Fruit fly (Drosophila melanogaster) whole organism, wandering third instar larva: ENCODE measurements around the gene CG43773.

Experiments used
- Abd-B ChIP-seq: fragments of >200 bp; optimal IDR thresholded peaks from 2 replicates; lab custom pipeline; 2017; ENCODE audit warnings: missing biosample characterization, missing genetic modification characterization
- CG32264 ChIP-seq: fragments of 200-800 bp; sonication (Bioruptor generic); optimal IDR thresholded peaks from 2 replicates; lab custom pipeline; 2016; ENCODE audit warnings: missing biosample characterization, missing genetic modification characterization
- CG9705 ChIP-seq: fragments of 200-800 bp; sonication (Bioruptor generic); optimal IDR thresholded peaks from 2 replicates; lab custom pipeline; 2018; ENCODE audit warnings: missing biosample characterization, mild to moderate bottlenecking, missing genetic modification characterization
- CrebA ChIP-seq: fragments of 200-800 bp; sonication (Bioruptor generic); optimal IDR thresholded peaks from 2 replicates; lab custom pipeline; 2016; ENCODE audit warnings: missing biosample characterization, mild to moderate bottlenecking, missing genetic modification characterization, borderline replicate concordance
- Dfd ChIP-seq: fragments of >200 bp; optimal IDR thresholded peaks from 2 replicates; lab custom pipeline; 2017; ENCODE audit warnings: missing biosample characterization, missing genetic modification characterization
- Dif ChIP-seq: fragments of 200-275, 200-300 bp; sonication (Bioruptor generic); optimal IDR thresholded peaks from 2 replicates; lab custom pipeline; 2018; ENCODE audit warnings: missing biosample characterization, missing genetic modification characterization; ENCODE audit not compliant: partially characterized antibody
- GATAd ChIP-seq: sonication (Bioruptor generic); optimal IDR thresholded peaks from 2 replicates; lab custom pipeline; 2016; ENCODE audit warnings: missing biosample characterization, missing genetic modification characterization
- HLH106 ChIP-seq: fragments of 200-800 bp; optimal IDR thresholded peaks from 3 replicates; lab custom pipeline; 2019; ENCODE audit warnings: missing biosample characterization, mild to moderate bottlenecking, missing genetic modification characterization, moderate library complexity
- Hnf4 ChIP-seq: fragments of 200-800 bp; sonication (Bioruptor generic); optimal IDR thresholded peaks from 2 replicates; lab custom pipeline; 2016; ENCODE audit warnings: missing biosample characterization, mild to moderate bottlenecking, missing genetic modification characterization
- Hr78 ChIP-seq: fragments of >200 bp; optimal IDR thresholded peaks from 2 replicates; lab custom pipeline; 2017; ENCODE audit warnings: missing biosample characterization, missing genetic modification characterization
- Hr83 ChIP-seq: fragments of 200-300 bp; sonication (Bioruptor generic); optimal IDR thresholded peaks from 2 replicates; lab custom pipeline; 2016; ENCODE audit warnings: missing biosample characterization, mild to moderate bottlenecking, missing genetic modification characterization, moderate library complexity; ENCODE audit not compliant: poor library complexity, severe bottlenecking
- Jra ChIP-seq: sonication (Bioruptor generic); optimal IDR thresholded peaks from 2 replicates; lab custom pipeline; 2016; ENCODE audit warnings: missing biosample characterization, missing genetic modification characterization
- Mio ChIP-seq: sonication (Bioruptor generic); optimal IDR thresholded peaks from 2 replicates; lab custom pipeline; 2016; ENCODE audit warnings: missing biosample characterization, missing genetic modification characterization
- Myc ChIP-seq: fragments of >200 bp; optimal IDR thresholded peaks from 2 replicates; lab custom pipeline; 2017
- N ChIP-seq: fragments of >200 bp; optimal IDR thresholded peaks from 2 replicates; lab custom pipeline; 2018; ENCODE audit warnings: missing biosample characterization, missing external identifiers, missing genetic modification characterization
- OdsH ChIP-seq: fragments of 200-800 bp; sonication (Bioruptor generic); optimal IDR thresholded peaks from 2 replicates; lab custom pipeline; 2016; ENCODE audit warnings: missing biosample characterization, mild to moderate bottlenecking, missing genetic modification characterization
- Rel ChIP-seq, 2 experiments: fragments of 200-800 bp; sonication (Bioruptor generic) in 1 of 2; optimal IDR thresholded peaks; 2 replicates in 1 of 2; 3 replicates in 1 of 2; lab custom pipeline; 2016 to 2019; ENCODE audit warnings: mild to moderate bottlenecking in 2 of 2, missing biosample characterization in 2 of 2, missing genetic modification characterization in 2 of 2, moderate library complexity in 1 of 2
- Sp1 ChIP-seq: fragments of 200-800 bp; sonication (Bioruptor generic); optimal IDR thresholded peaks from 3 replicates; lab custom pipeline; 2019; ENCODE audit warnings: missing biosample characterization, mild to moderate bottlenecking, missing genetic modification characterization, moderate library complexity
- Vsx2 ChIP-seq: fragments of 200-300, 225-300 bp; sonication (Bioruptor generic); optimal IDR thresholded peaks from 2 replicates; lab custom pipeline; 2018; ENCODE audit warnings: missing biosample characterization, missing genetic modification characterization; ENCODE audit not compliant: partially characterized antibody
- br ChIP-seq: fragments of 200-800 bp; sonication (Bioruptor generic); optimal IDR thresholded peaks from 2 replicates; lab custom pipeline; 2016; ENCODE audit warnings: missing biosample characterization, missing genetic modification characterization
- brk ChIP-seq: fragments of 200-800 bp; sonication (Bioruptor generic); optimal IDR thresholded peaks from 2 replicates; lab custom pipeline; 2016; ENCODE audit warnings: missing biosample characterization, mild to moderate bottlenecking, missing genetic modification characterization
- dl ChIP-seq, 2 experiments: fragments of 175-275, 200-275 bp in 1 of 2; fragments of 200-275 bp in 1 of 2; sonication (Bioruptor generic); optimal IDR thresholded peaks; lab custom pipeline; 2018; ENCODE audit warnings: mild to moderate bottlenecking in 2 of 2, missing biosample characterization in 2 of 2, missing genetic modification characterization in 2 of 2, moderate library complexity in 2 of 2; ENCODE audit not compliant: partially characterized antibody in 2 of 2, insufficient read depth in 1 of 2
- dmrt93B ChIP-seq: fragments of 200-800 bp; sonication (Bioruptor generic); optimal IDR thresholded peaks from 2 replicates; lab custom pipeline; 2018; ENCODE audit warnings: missing biosample characterization, mild to moderate bottlenecking, missing genetic modification characterization
- dsf ChIP-seq: sonication (Bioruptor generic); optimal IDR thresholded peaks from 2 replicates; lab custom pipeline; 2016; ENCODE audit warnings: missing biosample characterization, missing genetic modification characterization, borderline replicate concordance
- ey ChIP-seq: fragments of 200-800 bp; sonication (Bioruptor generic); optimal IDR thresholded peaks from 2 replicates; lab custom pipeline; 2016; ENCODE audit warnings: missing biosample characterization, missing genetic modification characterization
- foxo ChIP-seq, 2 experiments: fragments of 200-800 bp; sonication (Bioruptor generic); optimal IDR thresholded peaks; 2 replicates in 1 of 2; 3 replicates in 1 of 2; lab custom pipeline; 2016 to 2017; ENCODE audit warnings: missing biosample characterization in 2 of 2, missing genetic modification characterization in 2 of 2
- fru ChIP-seq: fragments of 200-800 bp; sonication (Bioruptor generic); optimal IDR thresholded peaks from 3 replicates; lab custom pipeline; 2016; ENCODE audit warnings: missing biosample characterization, mild to moderate bottlenecking, missing genetic modification characterization
- h ChIP-seq: fragments of 200-800 bp; sonication (Bioruptor generic); optimal IDR thresholded peaks from 3 replicates; lab custom pipeline; 2016; ENCODE audit warnings: missing biosample characterization, mild to moderate bottlenecking, missing genetic modification characterization
- jim ChIP-seq: fragments of 175-275, 200-325 bp; sonication (Bioruptor generic); optimal IDR thresholded peaks from 2 replicates; lab custom pipeline; 2016; ENCODE audit warnings: missing biosample characterization, mild to moderate bottlenecking, missing genetic modification characterization
- lola ChIP-seq: fragments of >200 bp; optimal IDR thresholded peaks from 2 replicates; lab custom pipeline; 2017; ENCODE audit warnings: missing biosample characterization, missing genetic modification characterization
- pan ChIP-seq: fragments of >200 bp; optimal IDR thresholded peaks from 2 replicates; lab custom pipeline; 2017
- psq ChIP-seq: fragments of 200-800 bp; sonication (Bioruptor generic); optimal IDR thresholded peaks from 3 replicates; lab custom pipeline; 2017; ENCODE audit warnings: missing biosample characterization, mild to moderate bottlenecking, missing genetic modification characterization, moderate library complexity
- rgr ChIP-seq: fragments of 200-800 bp; sonication (Bioruptor generic); optimal IDR thresholded peaks from 3 replicates; lab custom pipeline; 2016; ENCODE audit warnings: missing biosample characterization, mild to moderate bottlenecking, missing genetic modification characterization
- sage ChIP-seq: fragments of 200-800 bp; sonication (Bioruptor generic); optimal IDR thresholded peaks from 2 replicates; lab custom pipeline; 2016; ENCODE audit warnings: missing biosample characterization, mild to moderate bottlenecking, missing genetic modification characterization
- sv ChIP-seq: fragments of 200-800 bp; sonication (Bioruptor generic); optimal IDR thresholded peaks from 3 replicates; lab custom pipeline; 2016; ENCODE audit warnings: missing biosample characterization, missing genetic modification characterization
- tai ChIP-seq: sonication (Bioruptor generic); optimal IDR thresholded peaks from 2 replicates; lab custom pipeline; 2016; ENCODE audit warnings: missing biosample characterization, missing genetic modification characterization
- usp ChIP-seq: fragments of >200 bp; optimal IDR thresholded peaks from 2 replicates; lab custom pipeline; 2017; ENCODE audit warnings: missing biosample characterization, missing genetic modification characterization
- woc ChIP-seq: sonication (Bioruptor generic); optimal IDR thresholded peaks from 2 replicates; lab custom pipeline; 2016; ENCODE audit warnings: missing biosample characterization, mild to moderate bottlenecking, missing genetic modification characterization

Gene CG43773

dm6 chr2L:4045185-4045814 lies 37.8 kb downstream of the CG43773 start:
- TF ChIP-seq Mio (GFP tag; lab: Kevin White, UChicago): no peak
- TF ChIP-seq CG32264 (GFP tag; lab: Kevin White, UChicago): no peak
- peak; percentile 38 for TF ChIP-seq fru (GFP tag; lab: Kevin White, UChicago)
- TF ChIP-seq Vsx2 (GFP tag; lab: Kevin White, UChicago): no peak
- TF ChIP-seq Sp1 (GFP tag; lab: Kevin White, UChicago): peak; percentile 14
- TF ChIP-seq sv (GFP tag; lab: Kevin White, UChicago): no peak
- TF ChIP-seq GATAd: no peak
- TF ChIP-seq dl (GFP tag; optimal IDR thresholded peaks at IDR 0.05; lab: Kevin White, UChicago; ENCODE audit: insufficient read depth in 1 of 2, partially characterized antibody in 2 of 2): no peak
- no peak for TF ChIP-seq HLH106
- TF ChIP-seq N (GFP tag; lab: Kevin White, UChicago): no peak
- TF ChIP-seq CG9705: no peak
- TF ChIP-seq dsf (GFP tag; lab: Kevin White, UChicago): no peak
- no peak for TF ChIP-seq Abd-B (GFP tag; lab: Kevin White, UChicago)
- no peak for TF ChIP-seq Hr78 (GFP tag; lab: Kevin White, UChicago)
- no peak for TF ChIP-seq pan
- TF ChIP-seq Myc: no peak
- TF ChIP-seq Jra: no peak
- TF ChIP-seq jim (GFP tag; lab: Kevin White, UChicago): no peak
- no peak for TF ChIP-seq lola (GFP tag; lab: Kevin White, UChicago)
- no peak for TF ChIP-seq dmrt93B (GFP tag; lab: Kevin White, UChicago)
- peak; percentile 11 for TF ChIP-seq br
- TF ChIP-seq sage (GFP tag; lab: Kevin White, UChicago): no peak
- TF ChIP-seq woc (GFP tag; lab: Kevin White, UChicago): no peak
- TF ChIP-seq OdsH (GFP tag; lab: Kevin White, UChicago): peak; percentile 16
- no peak for TF ChIP-seq CrebA (GFP tag; lab: Kevin White, UChicago)
- TF ChIP-seq rgr (GFP tag; lab: Kevin White, UChicago): no peak
- TF ChIP-seq Dfd: no peak
- TF ChIP-seq usp (GFP tag; lab: Kevin White, UChicago): no peak
- TF ChIP-seq brk (GFP tag; lab: Kevin White, UChicago): no peak
- TF ChIP-seq foxo (GFP tag; optimal IDR thresholded peaks at IDR 0.05; lab: Kevin White, UChicago): peak in 1 of 2 experiments; percentile 21
- no peak for TF ChIP-seq Hnf4 (GFP tag; lab: Kevin White, UChicago)
- TF ChIP-seq ey (GFP tag; lab: Kevin White, UChicago): peak; percentile 22
- TF ChIP-seq tai (GFP tag; lab: Kevin White, UChicago): no peak
- peak; percentile 7 for TF ChIP-seq h (GFP tag; lab: Kevin White, UChicago)
- TF ChIP-seq Dif (GFP tag; lab: Kevin White, UChicago): no peak
- no peak for TF ChIP-seq psq (GFP tag; lab: Kevin White, UChicago)
- no peak for TF ChIP-seq Rel (GFP tag; optimal IDR thresholded peaks at IDR 0.05; lab: Kevin White, UChicago)
- TF ChIP-seq Rel (tag; optimal IDR thresholded peaks at IDR 0.05; lab: Kevin White, UChicago): no peak
- TF ChIP-seq Hr83 (GFP tag; lab: Kevin White, UChicago): no peak

dm6 chr2L:4051770-4052169 lies 44.3 kb downstream of the CG43773 start:
- TF ChIP-seq fru (GFP tag; lab: Kevin White, UChicago) (no peak), GATAd (no peak), N (GFP tag; lab: Kevin White, UChicago) (no peak), dmrt93B (GFP tag; lab: Kevin White, UChicago) (no peak), HLH106 (no peak), lola (GFP tag; lab: Kevin White, UChicago) (no peak), Hr78 (GFP tag; lab: Kevin White, UChicago) (no peak), Hnf4 (GFP tag; lab: Kevin White, UChicago) (no peak), sv (GFP tag; lab: Kevin White, UChicago) (no peak), Rel (GFP tag; optimal IDR thresholded peaks at IDR 0.05; lab: Kevin White, UChicago) (no peak), Rel (tag; optimal IDR thresholded peaks at IDR 0.05; lab: Kevin White, UChicago) (no peak), sage (GFP tag; lab: Kevin White, UChicago) (no peak)
